Fruit fly (Drosophila melanogaster): ENCODE measurements around the gene BBS5.
A peak's percentile ranks its signal among the peaks of the same experiment; 100 is the strongest.

Gene BBS5

dm6 chr3R:4804828-4805707 lies 11.1 kb upstream of the BBS5 start (continued):
- TF ChIP-seq CG3407 (GFP tag; optimal IDR thresholded peaks at IDR 0.05) = peak; percentile 50
- TF ChIP-seq CG1792 (GFP tag; optimal IDR thresholded peaks at IDR 0.05) = no peak
- TF ChIP-seq CG18764 (GFP tag; optimal IDR thresholded peaks at IDR 0.05) = peak; percentile 45
- TF ChIP-seq zen (tag; optimal IDR thresholded peaks at IDR 0.05) = peak; percentile 28
- peak; percentile 26; the same call in 1 of the 2 replicates for TF ChIP-seq esg (GFP tag; conservative IDR thresholded peaks at IDR 0.05)
- no peak for TF ChIP-seq Hmx (GFP tag; optimal IDR thresholded peaks at IDR 0.05)
- peak; percentile 61; the same call in 1 of the 2 replicates for TF ChIP-seq CG14441 (GFP tag; IDR thresholded peaks at IDR 0.05)
- TF ChIP-seq CG2712 (tag; optimal IDR thresholded peaks at IDR 0.05) = peak; percentile 83
- peak; percentile 30 for TF ChIP-seq CG30020 (tag; optimal IDR thresholded peaks at IDR 0.05)
- peak; percentile 22 for TF ChIP-seq CG13624 (GFP tag; optimal IDR thresholded peaks at IDR 0.05)
- peak; percentile 44 for TF ChIP-seq CG10274 (GFP tag; optimal IDR thresholded peaks at IDR 0.05)
- TF ChIP-seq Doc2 (GFP tag; IDR thresholded peaks at IDR 0.05) = no peak
- TF ChIP-seq CG15696 (tag; optimal IDR thresholded peaks at IDR 0.05) = peak; percentile 67
- TF ChIP-seq Oaz (GFP tag; IDR thresholded peaks at IDR 0.05) = 0 out of 2 replicates have a peak, but pooled peaks have one; percentile 12
- peak; percentile 29 for TF ChIP-seq HmgZ (tag; optimal IDR thresholded peaks at IDR 0.05)
- no peak for TF ChIP-seq Dad (GFP tag; optimal IDR thresholded peaks at IDR 0.05)
- TF ChIP-seq cato (GFP tag; optimal IDR thresholded peaks at IDR 0.05; ENCODE audit: borderline replicate concordance) = peak; percentile 33
- TF ChIP-seq fd102C (GFP tag; optimal IDR thresholded peaks at IDR 0.05) = no peak
- peak; percentile 53 for TF ChIP-seq CG33557 (GFP tag; optimal IDR thresholded peaks at IDR 0.05)
- no peak for TF ChIP-seq chif (GFP tag; optimal IDR thresholded peaks at IDR 0.05)
- no peak for TF ChIP-seq CG12236 (GFP tag; optimal IDR thresholded peaks at IDR 0.05)
- no peak for TF ChIP-seq kay (GFP tag; optimal IDR thresholded peaks at IDR 0.05)
- TF ChIP-seq unpg (GFP tag; optimal IDR thresholded peaks at IDR 0.05) = peak; percentile 82
- TF ChIP-seq sob (GFP tag; IDR thresholded peaks at IDR 0.05) = no peak
- peak; percentile 28 for TF ChIP-seq CG7987 (GFP tag; optimal IDR thresholded peaks at IDR 0.05)
- TF ChIP-seq H15 (GFP tag; IDR thresholded peaks at IDR 0.05) = peak; percentile 21; the same call in 1 of the 3 replicates
- peak; percentile 55 for TF ChIP-seq Hr3 (GFP tag; optimal IDR thresholded peaks at IDR 0.05)
- peak; percentile 76 for TF ChIP-seq gsb-n (tag; optimal IDR thresholded peaks at IDR 0.05)
- peak; percentile 26 for TF ChIP-seq tio (GFP tag; optimal IDR thresholded peaks at IDR 0.05)
- TF ChIP-seq trem (tag; optimal IDR thresholded peaks at IDR 0.05) = peak; percentile 54
- no peak for TF ChIP-seq CG14965 (GFP tag; optimal IDR thresholded peaks at IDR 0.05; ENCODE audit: borderline replicate concordance)
- TF ChIP-seq ssp (GFP tag; IDR thresholded peaks at IDR 0.05) = no peak
- TF ChIP-seq lola (GFP tag; optimal IDR thresholded peaks at IDR 0.05) = peak in 2 of 3 experiments; percentile 45 to 68
- TF ChIP-seq CG4424 (GFP tag; optimal IDR thresholded peaks at IDR 0.05) = peak; percentile 63
- no peak for TF ChIP-seq CG8765 (GFP tag; IDR thresholded peaks at IDR 0.05)
- peak; percentile 33 for TF ChIP-seq mirr (GFP tag; optimal IDR thresholded peaks at IDR 0.05)
- TF ChIP-seq CG13424 (tag; optimal IDR thresholded peaks at IDR 0.05) = peak; percentile 87
- TF ChIP-seq CG17829 (tag; optimal IDR thresholded peaks at IDR 0.05) = peak; percentile 78
- TF ChIP-seq CG14667 (GFP tag; IDR thresholded peaks at IDR 0.05) = peak; percentile 49; the same call in 1 of the 2 replicates
- TF ChIP-seq CG34376 (GFP tag; optimal IDR thresholded peaks at IDR 0.05) = no peak
- peak; percentile 54 for TF ChIP-seq Aef1 (GFP tag; IDR thresholded peaks at IDR 0.05)
- TF ChIP-seq Lpt (GFP tag; optimal IDR thresholded peaks at IDR 0.05) = no peak
- peak; percentile 72 for TF ChIP-seq CG10209 (GFP tag; optimal IDR thresholded peaks at IDR 0.05)
- TF ChIP-seq zfh1 (GFP tag; IDR thresholded peaks at IDR 0.05) = peak; percentile 31; the same call in 1 of the 3 replicates
- peak; percentile 56 for TF ChIP-seq Nf-YB (GFP tag; optimal IDR thresholded peaks at IDR 0.05)
- peak; percentile 77 for TF ChIP-seq Blimp-1 (GFP tag; optimal IDR thresholded peaks at IDR 0.05)
- no peak for TF ChIP-seq en (GFP tag; optimal IDR thresholded peaks at IDR 0.05)
- TF ChIP-seq CG1024 (GFP tag; IDR thresholded peaks at IDR 0.05) = peak; percentile 13; the same call in 1 of the 2 replicates
